Fruit fly (Drosophila melanogaster) whole organism, wandering third instar larva: Measurements from ENCODE around the gene Fer2.

ENCODE experiments used
- CG32264 ChIP-seq: fragments of 200-800 bp; sonication (Bioruptor generic); optimal IDR thresholded peaks from 2 replicates; lab custom pipeline; 2016; ENCODE audit warnings: missing biosample characterization, missing genetic modification characterization
- Dfd ChIP-seq: fragments of >200 bp; optimal IDR thresholded peaks from 2 replicates; lab custom pipeline; 2017; ENCODE audit warnings: missing biosample characterization, missing genetic modification characterization
- Hr78 ChIP-seq: fragments of >200 bp; optimal IDR thresholded peaks from 2 replicates; lab custom pipeline; 2017; ENCODE audit warnings: missing biosample characterization, missing genetic modification characterization
- Jra ChIP-seq: sonication (Bioruptor generic); optimal IDR thresholded peaks from 2 replicates; lab custom pipeline; 2016; ENCODE audit warnings: missing biosample characterization, missing genetic modification characterization
- OdsH ChIP-seq: fragments of 200-800 bp; sonication (Bioruptor generic); optimal IDR thresholded peaks from 2 replicates; lab custom pipeline; 2016; ENCODE audit warnings: missing biosample characterization, mild to moderate bottlenecking, missing genetic modification characterization
- br ChIP-seq: fragments of 200-800 bp; sonication (Bioruptor generic); optimal IDR thresholded peaks from 2 replicates; lab custom pipeline; 2016; ENCODE audit warnings: missing biosample characterization, missing genetic modification characterization
- brk ChIP-seq: fragments of 200-800 bp; sonication (Bioruptor generic); optimal IDR thresholded peaks from 2 replicates; lab custom pipeline; 2016; ENCODE audit warnings: missing biosample characterization, mild to moderate bottlenecking, missing genetic modification characterization
- dsf ChIP-seq: sonication (Bioruptor generic); optimal IDR thresholded peaks from 2 replicates; lab custom pipeline; 2016; ENCODE audit warnings: missing biosample characterization, missing genetic modification characterization, borderline replicate concordance
- ey ChIP-seq: fragments of 200-800 bp; sonication (Bioruptor generic); optimal IDR thresholded peaks from 2 replicates; lab custom pipeline; 2016; ENCODE audit warnings: missing biosample characterization, missing genetic modification characterization
- fru ChIP-seq: fragments of 200-800 bp; sonication (Bioruptor generic); optimal IDR thresholded peaks from 3 replicates; lab custom pipeline; 2016; ENCODE audit warnings: missing biosample characterization, mild to moderate bottlenecking, missing genetic modification characterization
- h ChIP-seq: fragments of 200-800 bp; sonication (Bioruptor generic); optimal IDR thresholded peaks from 3 replicates; lab custom pipeline; 2016; ENCODE audit warnings: missing biosample characterization, mild to moderate bottlenecking, missing genetic modification characterization
- lola ChIP-seq: fragments of >200 bp; optimal IDR thresholded peaks from 2 replicates; lab custom pipeline; 2017; ENCODE audit warnings: missing biosample characterization, missing genetic modification characterization
- psq ChIP-seq: fragments of 200-800 bp; sonication (Bioruptor generic); optimal IDR thresholded peaks from 3 replicates; lab custom pipeline; 2017; ENCODE audit warnings: missing biosample characterization, mild to moderate bottlenecking, missing genetic modification characterization, moderate library complexity
- usp ChIP-seq: fragments of >200 bp; optimal IDR thresholded peaks from 2 replicates; lab custom pipeline; 2017; ENCODE audit warnings: missing biosample characterization, missing genetic modification characterization

DNA sequence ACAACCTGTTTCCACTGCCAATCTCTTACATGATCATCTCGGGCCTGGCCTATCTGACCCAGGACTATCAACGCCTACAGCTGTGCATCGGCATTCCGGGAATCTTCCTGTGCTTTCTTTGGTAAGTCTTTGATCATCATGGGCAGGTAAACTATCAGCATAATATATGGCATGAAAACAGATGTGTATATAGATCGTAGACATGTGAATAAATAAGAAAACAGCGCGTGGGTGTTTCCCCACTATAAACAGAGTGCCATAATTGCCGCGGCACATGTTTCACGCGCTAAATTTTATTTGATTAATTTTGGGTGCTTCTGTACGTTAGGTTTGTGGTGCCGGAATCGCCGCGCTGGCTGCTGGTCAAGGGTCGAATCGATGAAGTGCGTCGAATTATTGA, 17.0 kb upstream of the Fer2 start:
- no peak for TF ChIP-seq ey (GFP tag; lab: Kevin White, UChicago)
- TF ChIP-seq fru (GFP tag; lab: Kevin White, UChicago), result no peak
- no peak for TF ChIP-seq Hr78 (GFP tag; lab: Kevin White, UChicago)
- no peak for TF ChIP-seq psq
- TF ChIP-seq h (GFP tag; lab: Kevin White, UChicago), result no peak
- no peak for TF ChIP-seq Jra (GFP tag; lab: Kevin White, UChicago)
- TF ChIP-seq br, result no peak
- TF ChIP-seq Dfd (GFP tag; lab: Kevin White, UChicago), result no peak
- no peak for TF ChIP-seq brk (GFP tag; lab: Kevin White, UChicago)
- no peak for TF ChIP-seq dsf (GFP tag; lab: Kevin White, UChicago)
- TF ChIP-seq usp (GFP tag; lab: Kevin White, UChicago), result no peak
- TF ChIP-seq CG32264, result no peak
- no peak for TF ChIP-seq OdsH (GFP tag; lab: Kevin White, UChicago)
- no peak for TF ChIP-seq lola (GFP tag; lab: Kevin White, UChicago)
